Worm (Caenorhabditis elegans): Measurements from ENCODE around the gene insc-1.
A peak's percentile ranks its signal among the peaks of the same experiment; 100 is the strongest.

The insc-1 gene

ce11 chrII:7392052-7392694 is 33.5 kb downstream of the insc-1 start:
- TF ChIP-seq nhr-25 (tag; optimal IDR thresholded peaks at IDR 0.05) = peak; percentile 85
- no peak for TF ChIP-seq ama-1 (optimal IDR thresholded peaks at IDR 0.05)
- peak; percentile 49 for TF ChIP-seq ceh-28 (tag; optimal IDR thresholded peaks at IDR 0.05)
- TF ChIP-seq nhr-11 (tag; optimal IDR thresholded peaks at IDR 0.05) = no peak
- TF ChIP-seq nhr-12 (tag; optimal IDR thresholded peaks at IDR 0.05) = no peak
- no peak for TF ChIP-seq fkh-2 (tag; optimal IDR thresholded peaks at IDR 0.05)
- TF ChIP-seq mml-1 (tag; optimal IDR thresholded peaks at IDR 0.05) = no peak
- no peak for TF ChIP-seq mdl-1 (tag; optimal IDR thresholded peaks at IDR 0.05)
- TF ChIP-seq unc-62 (GFP tag; optimal IDR thresholded peaks at IDR 0.05) = peak; percentile 4
- TF ChIP-seq ztf-4 (tag; optimal IDR thresholded peaks at IDR 0.05) = no peak
- no peak for TF ChIP-seq nhr-237 (tag; optimal IDR thresholded peaks at IDR 0.05)
- no peak for TF ChIP-seq nhr-77 (tag; optimal IDR thresholded peaks at IDR 0.05)
- no peak for TF ChIP-seq eor-1 (tag; optimal IDR thresholded peaks at IDR 0.05)
- peak; percentile 68 for TF ChIP-seq elt-2 (tag; optimal IDR thresholded peaks at IDR 0.05)
- TF ChIP-seq pha-4 (tag; optimal IDR thresholded peaks at IDR 0.05) = peak; percentile 49
- TF ChIP-seq lin-15B (tag; optimal IDR thresholded peaks at IDR 0.05) = peak; percentile 43
- TF ChIP-seq skn-1 (tag; optimal IDR thresholded peaks at IDR 0.05) = no peak
- TF ChIP-seq ztf-11 (tag; optimal IDR thresholded peaks at IDR 0.05) = no peak
- TF ChIP-seq sea-2 (GFP tag; optimal IDR thresholded peaks at IDR 0.05) = no peak
- TF ChIP-seq egl-27 (tag; optimal IDR thresholded peaks at IDR 0.05) = no peak
- TF ChIP-seq nhr-67 (tag; optimal IDR thresholded peaks at IDR 0.05) = no peak
- TF ChIP-seq hmg-11 (tag; optimal IDR thresholded peaks at IDR 0.05) = peak; percentile 87
- peak; percentile 21 for TF ChIP-seq elt-1 (tag; optimal IDR thresholded peaks at IDR 0.05)
- TF ChIP-seq jun-1 (tag; optimal IDR thresholded peaks at IDR 0.05) = peak; percentile 65
- TF ChIP-seq nhr-76 (tag; optimal IDR thresholded peaks at IDR 0.05) = no peak
- TF ChIP-seq fkh-10 (GFP tag; optimal IDR thresholded peaks at IDR 0.05) = no peak
- peak; percentile 63 for TF ChIP-seq lin-39 (tag; optimal IDR thresholded peaks at IDR 0.05)
- peak in 2 of 3 experiments; percentile 45 for TF ChIP-seq elt-3 (tag; optimal IDR thresholded peaks at IDR 0.05)
- peak; percentile 56 for TF ChIP-seq egl-5 (tag; optimal IDR thresholded peaks at IDR 0.05)
- TF ChIP-seq ceh-16 (tag; optimal IDR thresholded peaks at IDR 0.05) = no peak
- no peak for TF ChIP-seq daf-12 (tag; optimal IDR thresholded peaks at IDR 0.05)
- TF ChIP-seq ZK546.5 (tag; optimal IDR thresholded peaks at IDR 0.05) = no peak
- no peak for TF ChIP-seq ceh-82 (tag; optimal IDR thresholded peaks at IDR 0.05)
- no peak for TF ChIP-seq nhr-28 (tag; optimal IDR thresholded peaks at IDR 0.05)
- peak; percentile 48 for TF ChIP-seq R02D3.7 (tag; optimal IDR thresholded peaks at IDR 0.05)
- no peak for TF ChIP-seq lsy-12 (tag; optimal IDR thresholded peaks at IDR 0.05)
- TF ChIP-seq nfya-1 (tag; optimal IDR thresholded peaks at IDR 0.05; ENCODE audit: insufficient read depth) = peak; percentile 66
- peak; percentile 47 for TF ChIP-seq pqm-1 (tag; optimal IDR thresholded peaks at IDR 0.05)
- peak; percentile 42 for TF ChIP-seq fos-1 (tag; optimal IDR thresholded peaks at IDR 0.05)
- peak; percentile 8 for TF ChIP-seq snpc-4 (tag; optimal IDR thresholded peaks at IDR 0.05)
- TF ChIP-seq nhr-23 (tag; optimal IDR thresholded peaks at IDR 0.05) = peak; percentile 54
- TF ChIP-seq ceh-9 (tag; optimal IDR thresholded peaks at IDR 0.05) = no peak
- TF ChIP-seq nhr-43 (tag; optimal IDR thresholded peaks at IDR 0.05; ENCODE audit: poor library complexity, severe bottlenecking) = peak; percentile 6
- TF ChIP-seq zag-1 (tag; optimal IDR thresholded peaks at IDR 0.05) = no peak
- no peak for TF ChIP-seq unc-39 (tag; optimal IDR thresholded peaks at IDR 0.05)
- TF ChIP-seq tbx-2 (tag; optimal IDR thresholded peaks at IDR 0.05) = no peak
- TF ChIP-seq aly-2 (tag; optimal IDR thresholded peaks at IDR 0.05) = no peak

Measured in whole organism, L3 larva.